Worm (Caenorhabditis elegans) whole organism, L4 larva: ENCODE data around the gene otpl-8.

Experiments used
- F49E8.2 ChIP-seq: sonication (generic microtip); optimal IDR thresholded peaks from 2 replicates; lab custom pipeline; 2016; ENCODE audit warnings: missing compliant biosample characterization, mild to moderate bottlenecking, missing genetic modification characterization, borderline replicate concordance
- T20F7.1 ChIP-seq: fragments of 200-800 bp; sonication (Bioruptor generic); optimal IDR thresholded peaks from 2 replicates; lab custom pipeline; 2018; ENCODE audit warnings: mild to moderate bottlenecking, missing genetic modification characterization, missing compliant biosample characterization
- Y105C5A.15 ChIP-seq: fragments of 200-800 bp; sonication (Bioruptor generic); IDR thresholded peaks from 2 replicates; pipeline ENCODE4 v1.3.6; 2022; ENCODE audit warnings: missing genetic modification characterization, missing compliant biosample characterization
- Y75B8A.6 ChIP-seq: fragments of 200-800 bp; sonication (Bioruptor generic); IDR thresholded peaks from 2 replicates; pipeline ENCODE4 v1.3.6; 2022; ENCODE audit warnings: missing genetic modification reagents, missing genetic modification characterization, missing compliant biosample characterization
- aha-1 ChIP-seq: fragments of 150-350 bp; peaks from one replicate; lab custom pipeline; 2014; ENCODE audit warnings: missing biosample characterization, missing genetic modification characterization
- ceh-44 ChIP-seq: fragments of 200-800 bp; sonication (Bioruptor generic); IDR thresholded peaks from 2 replicates; pipeline ENCODE4 v1.3.6; 2022; ENCODE audit warnings: missing genetic modification reagents, missing genetic modification characterization, missing compliant biosample characterization
- daf-16 ChIP-seq, 3 experiments: sonication (generic microtip); optimal IDR thresholded peaks; 2 replicates each; lab custom pipeline; 2016 to 2017; ENCODE audit warnings: missing genetic modification characterization in 3 of 3, missing genetic modification reagents in 3 of 3, mild to moderate bottlenecking in 2 of 3, missing compliant biosample characterization in 2 of 3, missing biosample characterization in 1 of 3, moderate library complexity in 1 of 3
- dmd-6 ChIP-seq: fragments of 200-800 bp; sonication (Bioruptor generic); IDR thresholded peaks from 2 replicates; pipeline ENCODE4 v1.3.6; 2022; ENCODE audit warnings: missing genetic modification reagents, missing genetic modification characterization, missing compliant biosample characterization
- dve-1 ChIP-seq: sonication (generic microtip); optimal IDR thresholded peaks from 2 replicates; lab custom pipeline; 2017; ENCODE audit warnings: antibody characterized with exemption, mild to moderate bottlenecking, missing genetic modification characterization, missing compliant biosample characterization; ENCODE audit not compliant: insufficient read depth
- egl-27 ChIP-seq: sonication (generic microtip); optimal IDR thresholded peaks from 3 replicates; lab custom pipeline; 2017; ENCODE audit warnings: missing biosample characterization, missing genetic modification reagents, missing genetic modification characterization
- egl-43 ChIP-seq: fragments of 200-800 bp; sonication (Bioruptor generic); IDR thresholded peaks from 2 replicates; pipeline ENCODE4 v1.3.6; 2022; ENCODE audit warnings: missing genetic modification reagents, missing genetic modification characterization, missing compliant biosample characterization
- fos-1 ChIP-seq: fragments of 150-350 bp; optimal IDR thresholded peaks from 2 replicates; lab custom pipeline; 2014; ENCODE audit warnings: missing biosample characterization, missing genetic modification characterization
- hlh-11 ChIP-seq: fragments of 200-800 bp; sonication (Bioruptor generic); optimal IDR thresholded peaks from 2 replicates; lab custom pipeline; 2018; ENCODE audit warnings: mild to moderate bottlenecking, missing genetic modification characterization, missing compliant biosample characterization
- lin-29 ChIP-seq: fragments of 200-800 bp; sonication (Bioruptor generic); IDR thresholded peaks from 2 replicates; pipeline ENCODE4 v1.3.6; 2022; ENCODE audit warnings: missing genetic modification reagents, missing genetic modification characterization, missing compliant biosample characterization
- lin-39 ChIP-seq: fragments of 150-350 bp; optimal IDR thresholded peaks from 2 replicates; lab custom pipeline; 2014; ENCODE audit warnings: missing biosample characterization, missing genetic modification reagents, missing genetic modification characterization
- lsy-2 ChIP-seq, 2 experiments: fragments of 150-350 bp in 1 of 2; sonication (generic microtip) in 1 of 2; optimal IDR thresholded peaks; 2 replicates each; lab custom pipeline; 2014 to 2017; ENCODE audit warnings: missing biosample characterization in 2 of 2, missing genetic modification characterization in 2 of 2
- mdl-1 ChIP-seq, 2 experiments: fragments of 150-350 bp in 1 of 2; sonication (generic microtip) in 1 of 2; optimal IDR thresholded peaks; 2 replicates each; lab custom pipeline; 2014 to 2017; ENCODE audit warnings: missing biosample characterization in 2 of 2, missing genetic modification characterization in 2 of 2
- mes-2 ChIP-seq: sonication (generic microtip); optimal IDR thresholded peaks from 2 replicates; lab custom pipeline; 2016; ENCODE audit warnings: missing genotype, mild to moderate bottlenecking, missing genetic modification characterization, missing compliant biosample characterization; ENCODE audit not compliant: poor library complexity, severe bottlenecking
- nhr-102 ChIP-seq: sonication (generic microtip); optimal IDR thresholded peaks from 2 replicates; lab custom pipeline; 2016; ENCODE audit warnings: mild to moderate bottlenecking, missing genetic modification characterization, moderate library complexity, missing compliant biosample characterization
- nhr-28 ChIP-seq: fragments of 150-350 bp; optimal IDR thresholded peaks from 2 replicates; lab custom pipeline; 2014; ENCODE audit warnings: missing biosample characterization, missing genetic modification characterization
- nhr-41 ChIP-seq: fragments of 200-800 bp; sonication (Bioruptor generic); IDR thresholded peaks from 2 replicates; pipeline ENCODE4 v1.3.6; 2022; ENCODE audit warnings: missing genetic modification reagents, missing genetic modification characterization, missing compliant biosample characterization
- nhr-48 ChIP-seq: sonication (generic microtip); optimal IDR thresholded peaks from 2 replicates; lab custom pipeline; 2016; ENCODE audit warnings: mild to moderate bottlenecking, missing genetic modification characterization, missing compliant biosample characterization
- nhr-6 ChIP-seq: fragments of 150-350 bp; optimal IDR thresholded peaks from 2 replicates; lab custom pipeline; 2014; ENCODE audit warnings: missing biosample characterization, missing genetic modification characterization
- nhr-77 ChIP-seq: fragments of 150-350 bp; optimal IDR thresholded peaks from 2 replicates; lab custom pipeline; 2014; ENCODE audit warnings: missing biosample characterization, missing genetic modification characterization
- php-3 ChIP-seq: fragments of 200-800 bp; sonication (Bioruptor generic); IDR thresholded peaks from 2 replicates; pipeline ENCODE4 v1.3.6; 2022; ENCODE audit warnings: missing genetic modification reagents, missing genetic modification characterization, missing compliant biosample characterization
- pqm-1 ChIP-seq: sonication (generic microtip); optimal IDR thresholded peaks from 2 replicates; lab custom pipeline; 2017; ENCODE audit warnings: missing biosample characterization, missing genetic modification characterization
- sdz-12 ChIP-seq: fragments of 200-800 bp; sonication (Bioruptor generic); optimal IDR thresholded peaks from 2 replicates; lab custom pipeline; 2018; ENCODE audit warnings: mild to moderate bottlenecking, missing genetic modification characterization, missing compliant biosample characterization
- snpc-4 ChIP-seq: fragments of 150-350 bp; optimal IDR thresholded peaks from 2 replicates; lab custom pipeline; 2014; ENCODE audit warnings: missing biosample characterization, missing genetic modification characterization
- unc-62 ChIP-seq, 3 experiments: fragments of 150-350 bp in 1 of 3; sonication (generic microtip); optimal IDR thresholded peaks in 2 of 3; peaks in 1 of 3; 1 replicate in 1 of 3; 2 replicates in 2 of 3; lab custom pipeline; 2014 to 2017; ENCODE audit warnings: missing biosample characterization in 3 of 3, missing genetic modification characterization in 3 of 3, missing genetic modification reagents in 3 of 3, missing genotype in 1 of 3
- zip-11 ChIP-seq: fragments of 200-800 bp; sonication (Bioruptor generic); IDR thresholded peaks from 2 replicates; pipeline ENCODE4 v1.3.6; 2022; ENCODE audit warnings: missing genetic modification characterization, missing compliant biosample characterization
- ztf-11 ChIP-seq: fragments of 150-350 bp; optimal IDR thresholded peaks from 2 replicates; lab custom pipeline; 2014; ENCODE audit warnings: missing biosample characterization, missing genetic modification characterization

Gene otpl-8

ce11 chrX:12241457-12241856 lies 29.3 kb downstream of the otpl-8 start, which contains the start of gene cest-3:
Gene cest-3 (plus strand): TSS chrX:12241646.
- no peak for TF ChIP-seq zip-11 (GFP tag; lab: Robert Waterston, UW)
- peak; percentile 5 for TF ChIP-seq dve-1 (tag; lab: Kevin White, UChicago)
- TF ChIP-seq nhr-77, result peak; percentile 38
- TF ChIP-seq nhr-28 (tag; lab: Kevin White, UChicago), result peak; percentile 68
- peak; percentile 51; the same call in 1 of the 2 replicates for TF ChIP-seq dmd-6 (GFP tag; lab: Robert Waterston, UW)
- peak; percentile 24 for TF ChIP-seq hlh-11
- no peak for TF ChIP-seq daf-16 (GFP tag; optimal IDR thresholded peaks at IDR 0.05; lab: Kevin White, UChicago)
- peak; percentile 89 for TF ChIP-seq daf-16 (tag; optimal IDR thresholded peaks at IDR 0.05; lab: Kevin White, UChicago)
- peak; percentile 63 for TF ChIP-seq pqm-1
- no peak for TF ChIP-seq Y75B8A.6 (GFP tag; lab: Robert Waterston, UW)

- TF ChIP-seq unc-62 (GFP tag; optimal IDR thresholded peaks at IDR 0.05 in 1 of 2; lab: Kevin White, UChicago) (peak in 1 of 2 experiments; percentile 6), unc-62 (tag; optimal IDR thresholded peaks at IDR 0.05; lab: Kevin White, UChicago) (no peak), aha-1 (peak; percentile 92), lin-39 (tag; lab: Kevin White, UChicago) (no peak), daf-16 (GFP tag; optimal IDR thresholded peaks at IDR 0.05; lab: Kevin White, UChicago) (no peak), daf-16 (tag; optimal IDR thresholded peaks at IDR 0.05; lab: Kevin White, UChicago) (no peak)
These were observed 35.4 kb downstream of the otpl-8 start, which contains the start of gene C23H4.6 for ce11 chrX:12235388-12235787. Gene C23H4.6 (plus strand): TSS chrX:12235606.

- TF ChIP-seq dve-1 (tag; lab: Kevin White, UChicago), result peak; percentile 28
- TF ChIP-seq egl-43 (GFP tag; lab: Robert Waterston, UW), result no peak
- TF ChIP-seq aha-1, result peak; percentile 5
- TF ChIP-seq nhr-6 (tag; lab: Kevin White, UChicago), result peak; percentile 74
- TF ChIP-seq Y105C5A.15 (GFP tag; lab: Robert Waterston, UW), result no peak
- TF ChIP-seq hlh-11, result peak; percentile 5
- no peak for TF ChIP-seq ceh-44 (GFP tag; lab: Robert Waterston, UW)
- TF ChIP-seq nhr-28 (tag; lab: Kevin White, UChicago), result peak; percentile 16
- TF ChIP-seq daf-16 (GFP tag; optimal IDR thresholded peaks at IDR 0.05; lab: Kevin White, UChicago), result no peak
- peak; percentile 61 for TF ChIP-seq daf-16 (tag; optimal IDR thresholded peaks at IDR 0.05; lab: Kevin White, UChicago)
- no peak for TF ChIP-seq mes-2 (tag; lab: Kevin White, UChicago)
- TF ChIP-seq pqm-1, result peak; percentile 21
- TF ChIP-seq lsy-2 (tag; optimal IDR thresholded peaks at IDR 0.05; lab: Kevin White, UChicago), result no peak
- peak in 1 of 2 experiments; percentile 47 for TF ChIP-seq mdl-1 (tag; optimal IDR thresholded peaks at IDR 0.05; lab: Kevin White, UChicago)
These were observed 36.3 kb downstream of the otpl-8 start for ce11 chrX:12234424-12234823.

- TF ChIP-seq egl-27 (tag; lab: Kevin White, UChicago), result no peak
- no peak for TF ChIP-seq Y75B8A.6 (GFP tag; lab: Robert Waterston, UW)
- no peak for TF ChIP-seq ztf-11 (tag; lab: Kevin White, UChicago)
- TF ChIP-seq dmd-6 (GFP tag; lab: Robert Waterston, UW), result peak; percentile 79
- no peak for TF ChIP-seq snpc-4 (tag; lab: Kevin White, UChicago)
- TF ChIP-seq nhr-102 (tag; lab: Kevin White, UChicago), result no peak
- no peak for TF ChIP-seq nhr-41 (GFP tag; lab: Robert Waterston, UW)
- TF ChIP-seq nhr-6 (tag; lab: Kevin White, UChicago), result no peak
- TF ChIP-seq unc-62 (GFP tag; optimal IDR thresholded peaks at IDR 0.05 in 1 of 2; lab: Kevin White, UChicago), result no peak
- no peak for TF ChIP-seq unc-62 (tag; optimal IDR thresholded peaks at IDR 0.05; lab: Kevin White, UChicago)
- TF ChIP-seq dve-1 (tag; lab: Kevin White, UChicago), result peak; percentile 71
- no peak for TF ChIP-seq lin-29 (GFP tag; lab: Robert Waterston, UW)
- TF ChIP-seq daf-16 (GFP tag; optimal IDR thresholded peaks at IDR 0.05; lab: Kevin White, UChicago), result peak in 1 of 2 experiments; percentile 36
- peak; percentile 95 for TF ChIP-seq daf-16 (tag; optimal IDR thresholded peaks at IDR 0.05; lab: Kevin White, UChicago)
- TF ChIP-seq aha-1, result peak; percentile 62
- TF ChIP-seq sdz-12 (GFP tag; lab: Kevin White, UChicago), result no peak
- peak; percentile 90 for TF ChIP-seq php-3
- TF ChIP-seq T20F7.1 (GFP tag; lab: Kevin White, UChicago), result no peak
- no peak for TF ChIP-seq mdl-1 (tag; optimal IDR thresholded peaks at IDR 0.05; lab: Kevin White, UChicago)
- TF ChIP-seq nhr-48, result peak; percentile 29
- TF ChIP-seq nhr-28 (tag; lab: Kevin White, UChicago), result peak; percentile 41
- TF ChIP-seq hlh-11, result peak; percentile 72
- TF ChIP-seq fos-1 (tag; lab: Kevin White, UChicago), result no peak
- no peak for TF ChIP-seq F49E8.2 (tag; lab: Kevin White, UChicago)
- no peak for TF ChIP-seq egl-43 (GFP tag; lab: Robert Waterston, UW)
These were observed 40.4 kb downstream of the otpl-8 start for ce11 chrX:12230357-12230756.
